Fruit fly (Drosophila melanogaster) whole organism, embryonic: ENCODE results near the gene Secp43.

Experiments
- ATbp ChIP-seq: fragments of 200-800 bp; sonication (Bioruptor generic); optimal IDR thresholded peaks from 2 replicates; lab custom pipeline; 2017; ENCODE audit warnings: missing biosample characterization, mild to moderate bottlenecking, missing genetic modification characterization, missing genetic modification reagents
- Aef1 ChIP-seq: fragments of 200-800 bp; sonication (Bioruptor generic); IDR thresholded peaks from 3 replicates; pipeline ENCODE4 v1.3.6; 2022; ENCODE audit warnings: missing biosample characterization, missing genetic modification characterization
- Atf6 ChIP-seq: fragments of 200-800 bp; sonication (Bioruptor generic); IDR thresholded peaks from 2 replicates; pipeline ENCODE4 v1.3.6; 2022; ENCODE audit warnings: missing biosample characterization, missing genetic modification characterization
- CG10431 ChIP-seq: fragments of 200-800 bp; sonication (Bioruptor generic); optimal IDR thresholded peaks from 3 replicates; lab custom pipeline; 2018; ENCODE audit warnings: missing biosample characterization, mild to moderate bottlenecking, missing genetic modification characterization
- CG10543 ChIP-seq: fragments of 200-800 bp; sonication (Bioruptor generic); optimal IDR thresholded peaks from 3 replicates; lab custom pipeline; 2017; ENCODE audit warnings: missing biosample characterization, mild to moderate bottlenecking, missing genetic modification characterization, moderate library complexity
- CG1233 ChIP-seq: fragments of 200-800 bp; sonication (Bioruptor generic); optimal IDR thresholded peaks from 4 replicates; lab custom pipeline; 2018; ENCODE audit warnings: missing biosample characterization, mild to moderate bottlenecking, missing genetic modification characterization
- CG13287 ChIP-seq: fragments of 200-800 bp; sonication (Bioruptor generic); IDR thresholded peaks from 2 replicates; pipeline ENCODE4 v1.3.6; 2022; ENCODE audit warnings: missing biosample characterization, missing genetic modification characterization; ENCODE audit not compliant: partially characterized antibody
- CG13424 ChIP-seq: fragments of 200-800 bp; sonication (Bioruptor generic); optimal IDR thresholded peaks from 2 replicates; lab custom pipeline; 2019; ENCODE audit warnings: missing biosample characterization, mild to moderate bottlenecking, missing genetic modification characterization, moderate library complexity
- CG14667 ChIP-seq: fragments of 200-800 bp; sonication (Bioruptor generic); IDR thresholded peaks from 2 replicates; pipeline ENCODE4 v1.3.6; 2022; ENCODE audit warnings: missing biosample characterization, missing genetic modification characterization
- CG14710 ChIP-seq: fragments of 200-800 bp; sonication (Bioruptor generic); optimal IDR thresholded peaks from 3 replicates; lab custom pipeline; 2019; ENCODE audit warnings: missing biosample characterization, mild to moderate bottlenecking, missing genetic modification characterization, moderate library complexity
- CG14965 ChIP-seq: fragments of 200-800 bp; sonication (Bioruptor generic); optimal IDR thresholded peaks from 2 replicates; lab custom pipeline; 2016; ENCODE audit warnings: missing biosample characterization, missing genetic modification characterization, borderline replicate concordance
- CG15696 ChIP-seq: fragments of 200-800 bp; sonication (Bioruptor generic); optimal IDR thresholded peaks from 2 replicates; lab custom pipeline; 2019; ENCODE audit warnings: missing biosample characterization, mild to moderate bottlenecking, missing genetic modification characterization, moderate library complexity
- CG1603 ChIP-seq: fragments of 200-800 bp; sonication (Bioruptor generic); optimal IDR thresholded peaks from 2 replicates; lab custom pipeline; 2019; ENCODE audit warnings: missing biosample characterization, mild to moderate bottlenecking, missing genetic modification characterization, moderate library complexity
- CG18619 ChIP-seq: fragments of 200-800 bp; sonication (Bioruptor generic); optimal IDR thresholded peaks from 3 replicates; lab custom pipeline; 2017; ENCODE audit warnings: missing biosample characterization, mild to moderate bottlenecking, missing genetic modification characterization
- CG2129 ChIP-seq: fragments of 200-800 bp; sonication (Bioruptor generic); IDR thresholded peaks from 2 replicates; pipeline ENCODE4 v1.3.6; 2022; ENCODE audit warnings: missing biosample characterization, missing genetic modification characterization; ENCODE audit not compliant: partially characterized antibody
- CG31365 ChIP-seq: fragments of 200-800 bp; sonication (Bioruptor generic); optimal IDR thresholded peaks from 2 replicates; lab custom pipeline; 2018; ENCODE audit warnings: missing biosample characterization, mild to moderate bottlenecking, missing genetic modification characterization
- CG31388 ChIP-seq: fragments of 200-800 bp; sonication (Bioruptor generic); optimal IDR thresholded peaks from 2 replicates; lab custom pipeline; 2016; ENCODE audit warnings: missing biosample characterization, missing genetic modification characterization
- CG31441 ChIP-seq: fragments of 200-800 bp; sonication (Bioruptor generic); IDR thresholded peaks from 2 replicates; pipeline ENCODE4 v1.3.6; 2022; ENCODE audit warnings: missing biosample characterization, missing genetic modification characterization
- CG32767 ChIP-seq: fragments of 200-800 bp; sonication (Bioruptor generic); IDR thresholded peaks from 2 replicates; pipeline ENCODE4 v1.3.6; 2022; ENCODE audit warnings: missing biosample characterization, missing genetic modification characterization
- CG42726 ChIP-seq: fragments of 200-800 bp; sonication (Bioruptor generic); IDR thresholded peaks from 2 replicates; pipeline ENCODE4 v1.3.6; 2022; ENCODE audit warnings: missing biosample characterization, missing genetic modification characterization; ENCODE audit not compliant: partially characterized antibody
- CG7745 ChIP-seq: fragments of 200-800 bp; sonication (Bioruptor generic); optimal IDR thresholded peaks from 2 replicates; lab custom pipeline; 2018; ENCODE audit warnings: missing biosample characterization, mild to moderate bottlenecking, missing genetic modification characterization, moderate library complexity
- CG8478 ChIP-seq: fragments of >200 bp; optimal IDR thresholded peaks from 2 replicates; lab custom pipeline; 2018
- Drgx ChIP-seq: fragments of 200-800 bp; sonication (Bioruptor generic); IDR thresholded peaks from 2 replicates; pipeline ENCODE4 v1.3.6; 2022; ENCODE audit warnings: missing biosample characterization, missing genetic modification characterization
- Gsc ChIP-seq: fragments of 200-800 bp; sonication (Bioruptor generic); IDR thresholded peaks from 2 replicates; pipeline ENCODE4 v1.3.6; 2022; ENCODE audit warnings: missing biosample characterization, missing genetic modification characterization
- H2.0 ChIP-seq: fragments of 200-800 bp; sonication (Bioruptor generic); IDR thresholded peaks from 2 replicates; pipeline ENCODE4 v1.3.6; 2022; ENCODE audit warnings: missing biosample characterization, missing genetic modification characterization
- Kr ChIP-seq: fragments of 200-800 bp; sonication (Bioruptor generic); optimal IDR thresholded peaks from 2 replicates; lab custom pipeline; 2017; ENCODE audit warnings: missing biosample characterization, mild to moderate bottlenecking, missing genetic modification characterization
- MTF-1 ChIP-seq: fragments of 200-800 bp; sonication (Bioruptor generic); optimal IDR thresholded peaks from 2 replicates; lab custom pipeline; 2018; ENCODE audit warnings: missing biosample characterization, mild to moderate bottlenecking, missing genetic modification characterization, borderline replicate concordance
- Rfx ChIP-seq: fragments of 200-800 bp; sonication (Bioruptor generic); IDR thresholded peaks from 2 replicates; pipeline ENCODE4 v1.3.6; 2022; ENCODE audit warnings: missing biosample characterization, missing genetic modification characterization
- Rx ChIP-seq: fragments of 200-800 bp; sonication (Bioruptor generic); IDR thresholded peaks from 2 replicates; pipeline ENCODE4 v1.3.6; 2022; ENCODE audit warnings: missing biosample characterization, missing genetic modification characterization
- Sin3A ChIP-seq: fragments of >200 bp; optimal IDR thresholded peaks from 2 replicates; lab custom pipeline; 2018
- Tbp ChIP-seq: fragments of >200 bp; optimal IDR thresholded peaks from 2 replicates; lab custom pipeline; 2018; ENCODE audit warnings: missing biosample characterization, missing genetic modification characterization
- Vsx1 ChIP-seq: fragments of 200-800 bp; sonication (Bioruptor generic); optimal IDR thresholded peaks from 2 replicates; lab custom pipeline; 2017; ENCODE audit warnings: missing biosample characterization, mild to moderate bottlenecking, missing genetic modification characterization, missing genetic modification reagents
- Xbp1 ChIP-seq: fragments of 200-800 bp; sonication (Bioruptor generic); optimal IDR thresholded peaks from 3 replicates; lab custom pipeline; 2016; ENCODE audit warnings: missing biosample characterization, mild to moderate bottlenecking, missing genetic modification characterization
- Xrp1 ChIP-seq: fragments of 200-800 bp; sonication (Bioruptor generic); IDR thresholded peaks from 2 replicates; pipeline ENCODE4 v1.3.6; 2022; ENCODE audit warnings: missing biosample characterization, missing genetic modification characterization
- bcd ChIP-seq: fragments of 200-800 bp; sonication (Bioruptor generic); optimal IDR thresholded peaks from 2 replicates; lab custom pipeline; 2017; ENCODE audit warnings: missing biosample characterization, mild to moderate bottlenecking, missing genetic modification characterization
- bowl ChIP-seq: fragments of 200-800 bp; sonication (Bioruptor generic); IDR thresholded peaks from 2 replicates; pipeline ENCODE4 v1.3.6; 2022; ENCODE audit warnings: missing biosample characterization, missing genetic modification characterization
- btn ChIP-seq: fragments of 200-800 bp; sonication (Bioruptor generic); optimal IDR thresholded peaks from 2 replicates; lab custom pipeline; 2016; ENCODE audit warnings: missing biosample characterization, missing genetic modification characterization
- cg ChIP-seq: fragments of 200-800 bp; sonication (Bioruptor generic); optimal IDR thresholded peaks from 3 replicates; lab custom pipeline; 2019; ENCODE audit warnings: missing biosample characterization, mild to moderate bottlenecking, missing genetic modification characterization, moderate library complexity
- eve ChIP-seq, 2 experiments: fragments of >200 bp; optimal IDR thresholded peaks; 2 replicates each; lab custom pipeline; 2017; ENCODE audit warnings: missing biosample characterization in 2 of 2, missing genetic modification characterization in 2 of 2
- gem ChIP-seq: fragments of 200-800 bp; sonication (Bioruptor generic); optimal IDR thresholded peaks from 2 replicates; lab custom pipeline; 2019; ENCODE audit warnings: missing biosample characterization, mild to moderate bottlenecking, missing genetic modification characterization, moderate library complexity
- hkb ChIP-seq, 2 experiments: fragments of 200-800 bp in 1 of 2; fragments of >200 bp in 1 of 2; sonication (Bioruptor generic) in 1 of 2; IDR thresholded peaks in 1 of 2; optimal IDR thresholded peaks in 1 of 2; 2 replicates each; pipeline versions ENCODE4 v1.3.6 to Lab custom; 2017 to 2022; ENCODE audit warnings: missing biosample characterization in 1 of 2, missing genetic modification characterization in 1 of 2
- ind ChIP-seq: fragments of 200-800 bp; sonication (Bioruptor generic); optimal IDR thresholded peaks from 3 replicates; lab custom pipeline; 2016; ENCODE audit warnings: missing biosample characterization, missing genetic modification characterization
- lov ChIP-seq, 2 experiments: fragments of 200-800 bp in 1 of 2; fragments of >200 bp in 1 of 2; sonication (Bioruptor generic) in 1 of 2; IDR thresholded peaks in 1 of 2; optimal IDR thresholded peaks in 1 of 2; 2 replicates in 1 of 2; 3 replicates in 1 of 2; pipeline versions ENCODE4 v1.3.6 to Lab custom; 2017 to 2022; ENCODE audit warnings: missing biosample characterization in 1 of 2, missing genetic modification characterization in 1 of 2
- mld ChIP-seq: fragments of 200-800 bp; sonication (Bioruptor generic); IDR thresholded peaks from 3 replicates; pipeline ENCODE4 v1.3.6; 2022; ENCODE audit warnings: missing biosample characterization, missing genetic modification characterization; ENCODE audit not compliant: partially characterized antibody
- otp ChIP-seq: fragments of 200-800 bp; sonication (Bioruptor generic); IDR thresholded peaks from 3 replicates; pipeline ENCODE4, ENCODE4 v1.3.6; 2022; ENCODE audit warnings: missing biosample characterization, missing genetic modification characterization
- pho ChIP-seq: fragments of 200-800 bp; sonication (Bioruptor generic); optimal IDR thresholded peaks from 2 replicates; lab custom pipeline; 2016; ENCODE audit warnings: missing biosample characterization, missing genetic modification characterization
- pnt ChIP-seq: fragments of 200-800 bp; sonication (Bioruptor generic); optimal IDR thresholded peaks from 3 replicates; lab custom pipeline; 2016; ENCODE audit warnings: missing biosample characterization, missing genetic modification characterization
- sisA ChIP-seq: fragments of 200-800 bp; sonication (Bioruptor generic); IDR thresholded peaks from 2 replicates; pipeline ENCODE4 v1.3.6; 2022; ENCODE audit warnings: missing biosample characterization, missing genetic modification characterization
- usp ChIP-seq: fragments of >200 bp; optimal IDR thresholded peaks from 2 replicates; lab custom pipeline; 2017; ENCODE audit warnings: missing biosample characterization, missing genetic modification characterization
- wor ChIP-seq: fragments of 200-800 bp; sonication (Bioruptor generic); IDR thresholded peaks from 2 replicates; pipeline ENCODE4 v1.3.6; 2022; ENCODE audit warnings: missing biosample characterization, missing genetic modification characterization

Secp43 gene

DNA sequence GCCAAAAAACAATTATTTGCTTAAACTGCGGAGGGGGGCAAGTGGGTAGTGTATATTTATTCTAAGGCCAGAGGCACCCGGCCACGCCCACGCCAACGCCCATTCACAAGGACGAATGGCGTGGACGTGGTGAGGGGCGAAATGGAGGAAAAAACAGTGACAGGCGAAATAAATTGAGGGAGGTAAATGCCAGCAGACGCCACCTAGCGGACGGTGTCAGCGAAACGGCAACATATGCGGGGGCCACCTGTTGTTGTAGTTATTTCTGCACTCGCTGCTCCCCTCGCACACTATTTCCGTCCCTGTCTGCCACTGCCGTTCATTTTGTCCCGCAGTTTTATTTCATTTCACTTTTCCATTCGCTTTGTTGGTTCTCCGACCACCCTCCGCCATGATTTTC lies 36.3 kb downstream of the Secp43 start (continued):
- TF ChIP-seq Rx: no peak
- TF ChIP-seq mld (GFP tag; lab: Robert Waterston, UW): no peak
- 0 out of 2 replicates have a peak, but pooled peaks have one; percentile 8 for TF ChIP-seq Rfx (GFP tag; lab: Robert Waterston, UW)
- no peak for TF ChIP-seq btn
- no peak for TF ChIP-seq MTF-1
- peak; percentile 96 for TF ChIP-seq CG14965 (GFP tag; lab: Kevin White, UChicago)
- no peak for TF ChIP-seq CG8478 (lab: Kevin White, UChicago)
- peak; percentile 19 for TF ChIP-seq bcd (GFP tag; lab: Kevin White, UChicago)
- TF ChIP-seq CG2129 (GFP tag; lab: Robert Waterston, UW): no peak
- TF ChIP-seq CG13424 (tag; lab: Kevin White, UChicago): no peak
- TF ChIP-seq pho (GFP tag; lab: Kevin White, UChicago): no peak
- 0 out of 2 replicates have a peak, but pooled peaks have one; percentile 60 for TF ChIP-seq CG42726
- TF ChIP-seq CG31388 (GFP tag; lab: Kevin White, UChicago): no peak
- peak; percentile 32; the same call in 1 of the 2 replicates for TF ChIP-seq CG14667
- TF ChIP-seq Sin3A (lab: Kevin White, UChicago): no peak
- no peak for TF ChIP-seq Kr
- 0 out of 2 replicates have a peak, but pooled peaks have one; percentile 28 for TF ChIP-seq Atf6
- TF ChIP-seq pnt (GFP tag; lab: Kevin White, UChicago): no peak
- no peak for TF ChIP-seq CG1233
- TF ChIP-seq Xbp1: peak; percentile 1
- TF ChIP-seq usp (GFP tag; lab: Kevin White, UChicago): no peak
- TF ChIP-seq Vsx1: no peak
- TF ChIP-seq CG13287 (GFP tag; lab: Robert Waterston, UW): no peak
- TF ChIP-seq gem (tag; lab: Kevin White, UChicago): no peak
- no peak for TF ChIP-seq CG10543 (GFP tag; lab: Kevin White, UChicago)
- TF ChIP-seq Drgx: no peak
- no peak for TF ChIP-seq CG15696 (tag; lab: Kevin White, UChicago)
- no peak for TF ChIP-seq CG14710 (tag; lab: Kevin White, UChicago)
- TF ChIP-seq bowl: no peak
- TF ChIP-seq Xrp1: no peak
- TF ChIP-seq ind (GFP tag; lab: Kevin White, UChicago): peak; percentile 32
- TF ChIP-seq Tbp (GFP tag; lab: Kevin White, UChicago): no peak
- 0 out of 2 replicates have a peak, but pooled peaks have one; percentile 24 for TF ChIP-seq sisA (GFP tag; lab: Robert Waterston, UW)
- TF ChIP-seq ATbp (GFP tag; lab: Kevin White, UChicago): no peak
- 0 out of 2 replicates have a peak, but pooled peaks have one; percentile 35 for TF ChIP-seq H2.0 (GFP tag; lab: Robert Waterston, UW)
- no peak for TF ChIP-seq hkb (optimal IDR thresholded peaks at IDR 0.05; lab: Kevin White, UChicago)
- TF ChIP-seq hkb (GFP tag; IDR thresholded peaks at IDR 0.05; lab: Robert Waterston, UW): no peak
- TF ChIP-seq CG31365 (tag; lab: Kevin White, UChicago): no peak
- no peak for TF ChIP-seq cg (GFP tag; lab: Kevin White, UChicago)
- no peak for TF ChIP-seq CG10431 (GFP tag; lab: Kevin White, UChicago)
- no peak for TF ChIP-seq Gsc (GFP tag; lab: Robert Waterston, UW)
- TF ChIP-seq Aef1: no peak; the same call in 2 of the 3 replicates
- no peak for TF ChIP-seq CG32767 (GFP tag; lab: Robert Waterston, UW)
- TF ChIP-seq CG18619 (GFP tag; lab: Kevin White, UChicago): no peak
- TF ChIP-seq lov (optimal IDR thresholded peaks at IDR 0.05; lab: Kevin White, UChicago): no peak
- 0 out of 3 replicates have a peak, but pooled peaks have one; percentile 51 for TF ChIP-seq lov (GFP tag; IDR thresholded peaks at IDR 0.05; lab: Robert Waterston, UW)
- 0 out of 3 replicates have a peak, but pooled peaks have one; percentile 42 for TF ChIP-seq otp
- TF ChIP-seq eve (GFP tag; optimal IDR thresholded peaks at IDR 0.05; lab: Kevin White, UChicago): no peak
- peak; percentile 25 for TF ChIP-seq CG1603 (tag; lab: Kevin White, UChicago)
- no peak for TF ChIP-seq CG7745 (tag; lab: Kevin White, UChicago)
- TF ChIP-seq wor: no peak
- no peak for TF ChIP-seq CG31441 (GFP tag; lab: Robert Waterston, UW)
